Fruit fly (Drosophila melanogaster) whole organism, embryonic: Measurements from ENCODE around the gene TotB.

Experiments
- Abd-B ChIP-seq: fragments of 200-800 bp; sonication (Bioruptor generic); optimal IDR thresholded peaks from 2 replicates; lab custom pipeline; 2018; ENCODE audit warnings: missing biosample characterization, mild to moderate bottlenecking, missing genetic modification characterization, moderate library complexity
- Bgb ChIP-seq: fragments of 200-800 bp; sonication (Bioruptor generic); IDR thresholded peaks from 2 replicates; pipeline ENCODE4 v1.3.6; 2022; ENCODE audit warnings: missing biosample characterization, missing genetic modification characterization; ENCODE audit not compliant: partially characterized antibody
- CG10267 ChIP-seq: fragments of 200-800 bp; sonication (Bioruptor generic); optimal IDR thresholded peaks from 2 replicates; lab custom pipeline; 2018; ENCODE audit warnings: missing biosample characterization, mild to moderate bottlenecking, missing genetic modification characterization, moderate library complexity
- CG10654 ChIP-seq: fragments of 200-800 bp; sonication (Bioruptor generic); optimal IDR thresholded peaks from 2 replicates; lab custom pipeline; 2016; ENCODE audit warnings: missing biosample characterization, missing genetic modification characterization
- CG14441 ChIP-seq: fragments of 200-800 bp; sonication (Bioruptor generic); IDR thresholded peaks from 2 replicates; pipeline ENCODE4 v1.3.6; 2022; ENCODE audit warnings: missing biosample characterization, missing genetic modification characterization
- CG14710 ChIP-seq: fragments of 200-800 bp; sonication (Bioruptor generic); optimal IDR thresholded peaks from 3 replicates; lab custom pipeline; 2019; ENCODE audit warnings: missing biosample characterization, mild to moderate bottlenecking, missing genetic modification characterization, moderate library complexity
- CG30403 ChIP-seq: fragments of 200-800 bp; sonication (Bioruptor generic); optimal IDR thresholded peaks from 3 replicates; lab custom pipeline; 2016; ENCODE audit warnings: missing biosample characterization, missing genetic modification characterization
- CG3726 ChIP-seq: fragments of 200-800 bp; sonication (Bioruptor generic); IDR thresholded peaks from 3 replicates; pipeline ENCODE4, ENCODE4 v1.3.6; 2022; ENCODE audit warnings: missing biosample characterization, missing genetic modification characterization
- CG4854 ChIP-seq: fragments of 200-800 bp; sonication (Bioruptor generic); optimal IDR thresholded peaks from 2 replicates; lab custom pipeline; 2016; ENCODE audit warnings: missing biosample characterization, missing genetic modification characterization, inconsistent platforms
- CG5953 ChIP-seq: fragments of 200-800 bp; sonication (Bioruptor generic); IDR thresholded peaks from 2 replicates; pipeline ENCODE4 v1.3.6; 2022; ENCODE audit warnings: missing biosample characterization, missing genetic modification characterization
- CG6654 ChIP-seq: fragments of 200-800 bp; sonication (Bioruptor generic); optimal IDR thresholded peaks from 2 replicates; lab custom pipeline; 2017; ENCODE audit warnings: missing biosample characterization, mild to moderate bottlenecking, missing genetic modification characterization
- CG7271 ChIP-seq: fragments of 200-800 bp; sonication (Bioruptor generic); optimal IDR thresholded peaks from 2 replicates; lab custom pipeline; 2018; ENCODE audit warnings: missing biosample characterization, mild to moderate bottlenecking, missing genetic modification characterization, moderate library complexity
- CG8281 ChIP-seq: fragments of 200-800 bp; sonication (Bioruptor generic); optimal IDR thresholded peaks from 2 replicates; lab custom pipeline; 2018; ENCODE audit warnings: missing biosample characterization, mild to moderate bottlenecking, missing genetic modification characterization, moderate library complexity
- Dad ChIP-seq: fragments of 200-800 bp; sonication (Bioruptor generic); optimal IDR thresholded peaks from 3 replicates; lab custom pipeline; 2016; ENCODE audit warnings: missing biosample characterization, missing genetic modification characterization
- Dfd ChIP-seq, 2 experiments: fragments of >200 bp; optimal IDR thresholded peaks; 2 replicates each; lab custom pipeline; 2017; ENCODE audit warnings: missing biosample characterization in 2 of 2, missing genetic modification characterization in 2 of 2
- ERR ChIP-seq: fragments of 200-800 bp; sonication (Bioruptor generic); optimal IDR thresholded peaks from 2 replicates; lab custom pipeline; 2016; ENCODE audit warnings: missing biosample characterization, missing genetic modification characterization
- Fer3 ChIP-seq: fragments of 200-800 bp; sonication (Bioruptor generic); optimal IDR thresholded peaks from 2 replicates; lab custom pipeline; 2018; ENCODE audit warnings: missing biosample characterization, mild to moderate bottlenecking, missing genetic modification characterization, moderate library complexity
- HLHmδ ChIP-seq: fragments of 200-800 bp; sonication (Bioruptor generic); optimal IDR thresholded peaks from 2 replicates; lab custom pipeline; 2018; ENCODE audit warnings: missing biosample characterization, mild to moderate bottlenecking, missing genetic modification characterization, moderate library complexity
- Hand ChIP-seq: fragments of 200-800 bp; sonication (Bioruptor generic); optimal IDR thresholded peaks from 2 replicates; lab custom pipeline; 2017; ENCODE audit warnings: mild to moderate bottlenecking, missing biosample characterization, missing genetic modification reagents, missing genetic modification characterization
- MESR4 ChIP-seq: fragments of 200-800 bp; sonication (Bioruptor generic); optimal IDR thresholded peaks from 2 replicates; lab custom pipeline; 2018; ENCODE audit warnings: missing biosample characterization, mild to moderate bottlenecking, missing genetic modification characterization, moderate library complexity
- MTF-1 ChIP-seq: fragments of 200-800 bp; sonication (Bioruptor generic); optimal IDR thresholded peaks from 2 replicates; lab custom pipeline; 2018; ENCODE audit warnings: missing biosample characterization, mild to moderate bottlenecking, missing genetic modification characterization, borderline replicate concordance
- Meics ChIP-seq: fragments of 200-800 bp; sonication (Bioruptor generic); optimal IDR thresholded peaks from 2 replicates; lab custom pipeline; 2017; ENCODE audit warnings: missing biosample characterization, mild to moderate bottlenecking, missing genetic modification characterization
- Mes4 ChIP-seq: fragments of 200-800 bp; sonication (Bioruptor generic); optimal IDR thresholded peaks from 2 replicates; lab custom pipeline; 2016; ENCODE audit warnings: missing biosample characterization, missing genetic modification characterization
- Nf-YA ChIP-seq: fragments of 200-800 bp; sonication (Bioruptor generic); IDR thresholded peaks from 2 replicates; pipeline ENCODE4 v1.3.6; 2022; ENCODE audit warnings: missing biosample characterization, missing genetic modification characterization
- NfI ChIP-seq: fragments of 200-800 bp; sonication (Bioruptor generic); optimal IDR thresholded peaks from 3 replicates; lab custom pipeline; 2018; ENCODE audit warnings: missing biosample characterization, mild to moderate bottlenecking, missing genetic modification characterization, moderate library complexity
- Oaz ChIP-seq: fragments of 200-800 bp; sonication (Bioruptor generic); IDR thresholded peaks from 2 replicates; pipeline ENCODE4 v1.3.6; 2022; ENCODE audit warnings: missing biosample characterization, missing genetic modification characterization
- Ptx1 ChIP-seq: fragments of 200-800 bp; sonication (Bioruptor generic); IDR thresholded peaks from 2 replicates; pipeline ENCODE4 v1.3.6; 2022; ENCODE audit warnings: missing biosample characterization, missing genetic modification characterization
- Six4 ChIP-seq: fragments of 200-800 bp; sonication (Bioruptor generic); optimal IDR thresholded peaks from 2 replicates; lab custom pipeline; 2016; ENCODE audit warnings: missing biosample characterization, missing genetic modification characterization
- Ssrp ChIP-seq: fragments of 200-800 bp; sonication (Bioruptor generic); optimal IDR thresholded peaks from 2 replicates; lab custom pipeline; 2018; ENCODE audit warnings: missing biosample characterization, mild to moderate bottlenecking, missing genetic modification characterization, moderate library complexity
- Xbp1 ChIP-seq: fragments of 200-800 bp; sonication (Bioruptor generic); optimal IDR thresholded peaks from 3 replicates; lab custom pipeline; 2016; ENCODE audit warnings: missing biosample characterization, mild to moderate bottlenecking, missing genetic modification characterization
- cad ChIP-seq: fragments of >200 bp; optimal IDR thresholded peaks from 2 replicates; lab custom pipeline; 2017; ENCODE audit warnings: missing biosample characterization, missing genetic modification characterization
- caup ChIP-seq: fragments of 200-800 bp; sonication (Bioruptor generic); optimal IDR thresholded peaks from 3 replicates; lab custom pipeline; 2017; ENCODE audit warnings: missing biosample characterization, mild to moderate bottlenecking, missing genetic modification characterization, moderate library complexity; ENCODE audit not compliant: severe bottlenecking
- cg ChIP-seq: fragments of 200-800 bp; sonication (Bioruptor generic); optimal IDR thresholded peaks from 3 replicates; lab custom pipeline; 2019; ENCODE audit warnings: missing biosample characterization, mild to moderate bottlenecking, missing genetic modification characterization, moderate library complexity
- cwo ChIP-seq: fragments of 200-800 bp; sonication (Bioruptor generic); optimal IDR thresholded peaks from 3 replicates; lab custom pipeline; 2017; ENCODE audit warnings: missing biosample characterization, missing genetic modification characterization, mild to moderate bottlenecking, moderate library complexity, missing genetic modification reagents
- dan ChIP-seq: fragments of 200-800 bp; sonication (Bioruptor generic); IDR thresholded peaks from 2 replicates; pipeline ENCODE4 v1.3.6; 2022; ENCODE audit warnings: missing biosample characterization, missing genetic modification characterization
- dimm ChIP-seq: fragments of 200-800 bp; sonication (Bioruptor generic); IDR thresholded peaks from 2 replicates; pipeline ENCODE4 v1.3.6; 2022; ENCODE audit warnings: missing biosample characterization, missing genetic modification characterization
- dmrt11E ChIP-seq: fragments of 200-800 bp; sonication (Bioruptor generic); optimal IDR thresholded peaks from 3 replicates; lab custom pipeline; 2018; ENCODE audit warnings: missing biosample characterization, mild to moderate bottlenecking, missing genetic modification characterization, moderate library complexity
- gt ChIP-seq: fragments of 200-800 bp; sonication (Bioruptor generic); IDR thresholded peaks from 2 replicates; pipeline ENCODE4 v1.3.6; 2022; ENCODE audit warnings: missing biosample characterization, missing genetic modification characterization
- ind ChIP-seq: fragments of 200-800 bp; sonication (Bioruptor generic); optimal IDR thresholded peaks from 3 replicates; lab custom pipeline; 2016; ENCODE audit warnings: missing biosample characterization, missing genetic modification characterization
- insv ChIP-seq, 2 experiments: fragments of 200-800 bp; sonication (Bioruptor generic); optimal IDR thresholded peaks; 3 replicates each; lab custom pipeline; 2016 to 2018; ENCODE audit warnings: missing biosample characterization in 2 of 2, missing genetic modification characterization in 2 of 2
- inv ChIP-seq: fragments of 200-800 bp; sonication (Bioruptor generic); IDR thresholded peaks from 2 replicates; pipeline ENCODE4 v1.3.6; 2022; ENCODE audit warnings: missing biosample characterization, missing genetic modification characterization; ENCODE audit not compliant: partially characterized antibody
- jigr1 ChIP-seq: fragments of 200-800 bp; sonication (Bioruptor generic); IDR thresholded peaks from 3 replicates; pipeline ENCODE4 v1.3.6; 2022; ENCODE audit warnings: missing biosample characterization, missing genetic modification characterization
- lola ChIP-seq, 3 experiments: fragments of >200 bp in 2 of 3; fragments of 200-800 bp in 1 of 3; sonication (Bioruptor generic) in 1 of 3; optimal IDR thresholded peaks; 2 replicates each; lab custom pipeline; 2017 to 2019; ENCODE audit warnings: missing biosample characterization in 3 of 3, missing genetic modification characterization in 3 of 3, mild to moderate bottlenecking in 1 of 3, moderate library complexity in 1 of 3
- ranshi ChIP-seq: fragments of 200-800 bp; sonication (Bioruptor generic); IDR thresholded peaks from 2 replicates; pipeline ENCODE4 v1.3.6; 2022; ENCODE audit warnings: missing biosample characterization, missing genetic modification characterization
- sisA ChIP-seq: fragments of 200-800 bp; sonication (Bioruptor generic); IDR thresholded peaks from 2 replicates; pipeline ENCODE4 v1.3.6; 2022; ENCODE audit warnings: missing biosample characterization, missing genetic modification characterization
- slou ChIP-seq: fragments of 200-800 bp; sonication (Bioruptor generic); optimal IDR thresholded peaks from 3 replicates; lab custom pipeline; 2016; ENCODE audit warnings: missing biosample characterization, missing genetic modification characterization
- tio ChIP-seq: fragments of 200-800 bp; sonication (Bioruptor generic); optimal IDR thresholded peaks from 2 replicates; lab custom pipeline; 2017; ENCODE audit warnings: missing biosample characterization, missing genetic modification characterization, inconsistent platforms
- tup ChIP-seq: fragments of 200-800 bp; sonication (Bioruptor generic); optimal IDR thresholded peaks from 2 replicates; lab custom pipeline; 2016; ENCODE audit warnings: missing biosample characterization, mild to moderate bottlenecking, missing genetic modification characterization, moderate library complexity
- z ChIP-seq: fragments of 200-800 bp; sonication (Bioruptor generic); IDR thresholded peaks from 3 replicates; pipeline ENCODE4 v1.3.6; 2022; ENCODE audit warnings: missing biosample characterization, missing genetic modification characterization
- zen ChIP-seq: fragments of 200-800 bp; sonication (Bioruptor generic); optimal IDR thresholded peaks from 3 replicates; lab custom pipeline; 2018; ENCODE audit warnings: missing biosample characterization, mild to moderate bottlenecking, missing genetic modification characterization, moderate library complexity

The TotB gene

DNA sequence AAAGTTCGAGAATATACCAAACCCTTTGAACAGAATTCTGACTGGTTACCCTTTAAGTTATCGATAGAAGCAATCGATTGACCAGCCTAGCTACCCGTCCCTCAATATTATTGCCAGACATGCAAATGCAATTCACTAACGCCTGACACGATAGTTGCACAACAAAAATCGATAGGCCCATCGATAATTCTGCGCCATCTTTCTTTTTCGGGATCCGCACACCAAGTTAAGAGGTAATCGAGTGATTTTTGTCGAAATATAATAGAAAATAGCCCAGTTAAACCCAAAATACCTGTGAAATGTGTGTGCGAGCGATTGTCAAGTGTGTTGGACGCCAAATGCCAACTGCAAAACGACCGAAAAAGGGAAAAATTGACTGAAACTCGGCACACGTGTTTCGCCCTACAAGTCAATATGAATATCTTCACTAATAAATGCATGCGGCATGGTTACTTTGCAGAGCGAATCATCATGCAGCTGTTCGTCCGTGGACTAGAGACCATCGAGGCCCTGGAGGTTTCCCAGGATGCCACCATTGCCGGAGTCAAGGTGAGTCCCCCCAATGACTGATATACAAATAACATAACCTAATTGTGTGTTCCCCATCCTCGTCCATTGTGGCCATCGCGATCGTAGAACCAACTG is 23.2 kb upstream of the TotB start, which contains the start of gene RpS30 (continued):
- TF ChIP-seq Oaz = no peak
- peak; percentile 48 for TF ChIP-seq dmrt11E (tag; lab: Kevin White, UChicago)
- no peak for TF ChIP-seq cwo (GFP tag; lab: Kevin White, UChicago)
- peak; percentile 74 for TF ChIP-seq CG10267 (tag; lab: Kevin White, UChicago)
- no peak for TF ChIP-seq HLHmδ (GFP tag; lab: Kevin White, UChicago)
- TF ChIP-seq tio (GFP tag; lab: Kevin White, UChicago) = no peak
- no peak for TF ChIP-seq dimm (GFP tag; lab: Robert Waterston, UW)
- no peak for TF ChIP-seq CG6654
- no peak for TF ChIP-seq CG5953 (GFP tag; lab: Robert Waterston, UW)
- TF ChIP-seq gt (GFP tag; lab: Robert Waterston, UW) = no peak
- TF ChIP-seq CG7271 (tag; lab: Kevin White, UChicago) = peak; percentile 5
- TF ChIP-seq sisA (GFP tag; lab: Robert Waterston, UW) = no peak
- peak; percentile 3 for TF ChIP-seq Six4 (GFP tag; lab: Kevin White, UChicago)
- TF ChIP-seq Bgb (GFP tag; lab: Robert Waterston, UW) = peak; percentile 98
- peak; percentile 96 for TF ChIP-seq inv
- no peak for TF ChIP-seq Ssrp
- peak; percentile 64 for TF ChIP-seq zen
- TF ChIP-seq insv (GFP tag; optimal IDR thresholded peaks at IDR 0.05; lab: Kevin White, UChicago) = peak in 1 of 2 experiments; percentile 10
- TF ChIP-seq Abd-B (GFP tag; lab: Kevin White, UChicago) = peak; percentile 6
- TF ChIP-seq ERR (GFP tag; lab: Kevin White, UChicago) = no peak
- TF ChIP-seq z (GFP tag; lab: Robert Waterston, UW) = no peak
- TF ChIP-seq MESR4 (GFP tag; lab: Kevin White, UChicago) = peak; percentile 96
- peak; percentile 52; the same call in 1 of the 2 replicates for TF ChIP-seq ranshi
- TF ChIP-seq caup = peak; percentile 42
- TF ChIP-seq tup (GFP tag; lab: Kevin White, UChicago) = no peak
- TF ChIP-seq cad (GFP tag; lab: Kevin White, UChicago) = no peak
- no peak for TF ChIP-seq Nf-YA
- no peak for TF ChIP-seq ind (GFP tag; lab: Kevin White, UChicago)
- no peak for TF ChIP-seq Dfd (GFP tag; optimal IDR thresholded peaks at IDR 0.05; lab: Kevin White, UChicago)
- peak; percentile 27 for TF ChIP-seq Fer3
- peak; percentile 24 for TF ChIP-seq CG30403 (GFP tag; lab: Kevin White, UChicago)
- TF ChIP-seq Mes4 (GFP tag; lab: Kevin White, UChicago) = peak; percentile 53
- no peak for TF ChIP-seq Hand
- TF ChIP-seq MTF-1 (GFP tag; lab: Kevin White, UChicago) = no peak
- TF ChIP-seq Meics (GFP tag; lab: Kevin White, UChicago) = peak; percentile 38
- peak; percentile 80 for TF ChIP-seq CG14710
- TF ChIP-seq lola (GFP tag; optimal IDR thresholded peaks at IDR 0.05; lab: Kevin White, UChicago) = no peak
- TF ChIP-seq CG8281 (tag; lab: Kevin White, UChicago) = peak; percentile 81
- TF ChIP-seq CG4854 (GFP tag; lab: Kevin White, UChicago) = peak; percentile 33
- no peak for TF ChIP-seq slou (GFP tag; lab: Kevin White, UChicago)
- TF ChIP-seq dan = no peak
- peak; percentile 52 for TF ChIP-seq NfI (GFP tag; lab: Kevin White, UChicago)
- TF ChIP-seq CG14441 (GFP tag; lab: Robert Waterston, UW) = no peak
- TF ChIP-seq Xbp1 (GFP tag; lab: Kevin White, UChicago) = peak; percentile 49
- no peak for TF ChIP-seq jigr1 (GFP tag; lab: Robert Waterston, UW)
- TF ChIP-seq Dad (GFP tag; lab: Kevin White, UChicago) = peak; percentile 43
- TF ChIP-seq CG3726 (GFP tag; lab: Robert Waterston, UW) = no peak
- TF ChIP-seq CG10654 (GFP tag; lab: Kevin White, UChicago) = no peak
- no peak for TF ChIP-seq cg (GFP tag; lab: Kevin White, UChicago)
- no peak for TF ChIP-seq Ptx1 (GFP tag; lab: Robert Waterston, UW)
